Fruit fly (Drosophila melanogaster) whole organism, embryonic: ENCODE data around the gene CG9300.
A peak's percentile ranks its signal among the peaks of the same experiment; 100 is the strongest.

Experiments
- ATbp ChIP-seq: fragments of 200-800 bp; sonication (Bioruptor generic); optimal IDR thresholded peaks from 2 replicates; lab custom pipeline; 2017; ENCODE audit warnings: missing biosample characterization, mild to moderate bottlenecking, missing genetic modification characterization, missing genetic modification reagents
- Antp ChIP-seq: fragments of 200-800 bp; sonication (Bioruptor generic); optimal IDR thresholded peaks from 3 replicates; lab custom pipeline; 2016; ENCODE audit warnings: missing biosample characterization, missing genetic modification characterization
- CG10209 ChIP-seq: fragments of 200-800 bp; sonication (Bioruptor generic); optimal IDR thresholded peaks from 3 replicates; lab custom pipeline; 2017; ENCODE audit warnings: missing biosample characterization, mild to moderate bottlenecking, missing genetic modification characterization, missing genetic modification reagents
- CG10431 ChIP-seq: fragments of 200-800 bp; sonication (Bioruptor generic); optimal IDR thresholded peaks from 3 replicates; lab custom pipeline; 2018; ENCODE audit warnings: missing biosample characterization, mild to moderate bottlenecking, missing genetic modification characterization
- CG10959 ChIP-seq: fragments of 200-800 bp; sonication (Bioruptor generic); IDR thresholded peaks from 2 replicates; pipeline ENCODE4 v1.3.6; 2022; ENCODE audit warnings: missing biosample characterization, missing genetic modification characterization
- CG11456 ChIP-seq: fragments of 200-800 bp; sonication (Bioruptor generic); IDR thresholded peaks from 3 replicates; pipeline ENCODE4 v1.3.6; 2022; ENCODE audit warnings: missing biosample characterization, missing genetic modification characterization
- CG12659 ChIP-seq: fragments of 200-800 bp; sonication (Bioruptor generic); optimal IDR thresholded peaks from 3 replicates; lab custom pipeline; 2017; ENCODE audit warnings: mild to moderate bottlenecking, missing biosample characterization, missing genetic modification reagents, missing genetic modification characterization
- CG12744 ChIP-seq: fragments of 200-800 bp; sonication (Bioruptor generic); optimal IDR thresholded peaks from 2 replicates; lab custom pipeline; 2016; ENCODE audit warnings: missing biosample characterization, missing genetic modification characterization
- CG13624 ChIP-seq: fragments of 200-800 bp; sonication (Bioruptor generic); optimal IDR thresholded peaks from 2 replicates; lab custom pipeline; 2016; ENCODE audit warnings: missing biosample characterization, missing genetic modification characterization
- CG14050 ChIP-seq: fragments of 200-800 bp; sonication (Bioruptor generic); IDR thresholded peaks from 3 replicates; pipeline ENCODE4 v1.3.6; 2022; ENCODE audit warnings: missing biosample characterization, missing genetic modification characterization
- CG15514 ChIP-seq: fragments of 200-800 bp; sonication (Bioruptor generic); optimal IDR thresholded peaks from 3 replicates; lab custom pipeline; 2017; ENCODE audit warnings: missing biosample characterization, missing genetic modification characterization, mild to moderate bottlenecking, moderate library complexity, missing genetic modification reagents
- CG17359 ChIP-seq: fragments of 200-800 bp; sonication (Bioruptor generic); optimal IDR thresholded peaks from 3 replicates; lab custom pipeline; 2018; ENCODE audit warnings: missing biosample characterization, mild to moderate bottlenecking, missing genetic modification characterization, moderate library complexity
- CG17829 ChIP-seq: fragments of 200-800 bp; optimal IDR thresholded peaks from 2 replicates; lab custom pipeline; 2019; ENCODE audit warnings: missing biosample characterization, mild to moderate bottlenecking, missing genetic modification characterization, moderate library complexity
- CG18599 ChIP-seq: fragments of 200-800 bp; sonication (Bioruptor generic); optimal IDR thresholded peaks from 3 replicates; lab custom pipeline; 2017; ENCODE audit warnings: missing biosample characterization, missing genetic modification characterization, mild to moderate bottlenecking, moderate library complexity, missing genetic modification reagents
- CG31388 ChIP-seq: fragments of 200-800 bp; sonication (Bioruptor generic); optimal IDR thresholded peaks from 2 replicates; lab custom pipeline; 2016; ENCODE audit warnings: missing biosample characterization, missing genetic modification characterization
- CG3726 ChIP-seq: fragments of 200-800 bp; sonication (Bioruptor generic); IDR thresholded peaks from 3 replicates; pipeline ENCODE4, ENCODE4 v1.3.6; 2022; ENCODE audit warnings: missing biosample characterization, missing genetic modification characterization
- CG3838 ChIP-seq: fragments of 200-800 bp; sonication (Bioruptor generic); optimal IDR thresholded peaks from 3 replicates; lab custom pipeline; 2016; ENCODE audit warnings: missing biosample characterization, missing genetic modification characterization
- CG5245 ChIP-seq: fragments of 200-800 bp; sonication (Bioruptor generic); optimal IDR thresholded peaks from 3 replicates; lab custom pipeline; 2016; ENCODE audit warnings: missing biosample characterization, missing genetic modification characterization
- CG8924 ChIP-seq: fragments of 200-800 bp; optimal IDR thresholded peaks from 3 replicates; lab custom pipeline; 2019; ENCODE audit warnings: missing biosample characterization, mild to moderate bottlenecking, missing genetic modification characterization, moderate library complexity
- CG9932 ChIP-seq: fragments of 200-800 bp; sonication (Bioruptor generic); IDR thresholded peaks from 2 replicates; pipeline ENCODE4 v1.3.6; 2022; ENCODE audit warnings: missing biosample characterization, missing genetic modification characterization
- CTCF ChIP-seq: fragments of 200-800 bp; sonication (Bioruptor generic); optimal IDR thresholded peaks from 2 replicates; lab custom pipeline; 2017; ENCODE audit warnings: missing biosample characterization, mild to moderate bottlenecking, missing genetic modification characterization, moderate library complexity
- CrebB ChIP-seq: fragments of 200-800 bp; sonication (Bioruptor generic); optimal IDR thresholded peaks from 3 replicates; lab custom pipeline; 2018; ENCODE audit warnings: missing biosample characterization, mild to moderate bottlenecking, missing genetic modification characterization
- Deaf1 ChIP-seq: fragments of 200-800 bp; optimal IDR thresholded peaks from 3 replicates; lab custom pipeline; 2019; ENCODE audit warnings: missing biosample characterization, mild to moderate bottlenecking, missing genetic modification characterization, moderate library complexity
- Dref ChIP-seq: fragments of 200-800 bp; sonication (Bioruptor generic); IDR thresholded peaks from 2 replicates; pipeline ENCODE4 v1.3.6; 2022; ENCODE audit warnings: missing biosample characterization, missing genetic modification characterization
- HmgD ChIP-seq: fragments of 200-800 bp; sonication (Bioruptor generic); optimal IDR thresholded peaks from 3 replicates; lab custom pipeline; 2016; ENCODE audit warnings: missing biosample characterization, missing genetic modification characterization
- Max ChIP-seq: fragments of 200-800 bp; sonication (Bioruptor generic); optimal IDR thresholded peaks from 2 replicates; lab custom pipeline; 2016; ENCODE audit warnings: missing biosample characterization, mild to moderate bottlenecking, missing genetic modification characterization
- Mes4 ChIP-seq: fragments of 200-800 bp; sonication (Bioruptor generic); optimal IDR thresholded peaks from 2 replicates; lab custom pipeline; 2016; ENCODE audit warnings: missing biosample characterization, missing genetic modification characterization
- Nf-YA ChIP-seq: fragments of 200-800 bp; sonication (Bioruptor generic); IDR thresholded peaks from 2 replicates; pipeline ENCODE4 v1.3.6; 2022; ENCODE audit warnings: missing biosample characterization, missing genetic modification characterization
- Oli ChIP-seq: fragments of 200-800 bp; sonication (Bioruptor generic); optimal IDR thresholded peaks from 2 replicates; lab custom pipeline; 2018; ENCODE audit warnings: missing biosample characterization, mild to moderate bottlenecking, missing genetic modification characterization, moderate library complexity
- Ravus ChIP-seq: fragments of 200-800 bp; sonication (Bioruptor generic); IDR thresholded peaks from 2 replicates; pipeline ENCODE4 v1.3.6; 2022; ENCODE audit warnings: missing biosample characterization, missing genetic modification characterization
- TFAM ChIP-seq: fragments of 200-800 bp; sonication (Bioruptor generic); optimal IDR thresholded peaks from 2 replicates; lab custom pipeline; 2017; ENCODE audit warnings: missing biosample characterization, missing genetic modification characterization, inconsistent platforms
- Taf1 ChIP-seq: fragments of 200-800 bp; sonication (Bioruptor generic); IDR thresholded peaks from 2 replicates; pipeline ENCODE4 v1.3.6; 2022; ENCODE audit warnings: missing biosample characterization, missing genetic modification characterization
- YL-1 ChIP-seq: fragments of 200-800 bp; sonication (Bioruptor generic); optimal IDR thresholded peaks from 3 replicates; lab custom pipeline; 2017; ENCODE audit warnings: missing biosample characterization, mild to moderate bottlenecking, missing genetic modification characterization
- ab ChIP-seq: fragments of 200-800 bp; sonication (Bioruptor generic); optimal IDR thresholded peaks from 2 replicates; lab custom pipeline; 2016; ENCODE audit warnings: missing biosample characterization, missing genetic modification characterization
- az2 ChIP-seq: fragments of 200-800 bp; sonication (Bioruptor generic); optimal IDR thresholded peaks from 3 replicates; lab custom pipeline; 2016; ENCODE audit warnings: missing biosample characterization, missing genetic modification characterization
- bbx ChIP-seq: fragments of 200-800 bp; sonication (Bioruptor generic); IDR thresholded peaks from 2 replicates; pipeline ENCODE4 v1.3.6; 2022; ENCODE audit warnings: missing biosample characterization, missing genetic modification characterization; ENCODE audit not compliant: partially characterized antibody
- bcd ChIP-seq: fragments of 200-800 bp; sonication (Bioruptor generic); optimal IDR thresholded peaks from 2 replicates; lab custom pipeline; 2017; ENCODE audit warnings: missing biosample characterization, mild to moderate bottlenecking, missing genetic modification characterization
- bowl ChIP-seq: fragments of 200-800 bp; sonication (Bioruptor generic); IDR thresholded peaks from 2 replicates; pipeline ENCODE4 v1.3.6; 2022; ENCODE audit warnings: missing biosample characterization, missing genetic modification characterization
- br ChIP-seq: fragments of >200 bp; optimal IDR thresholded peaks from 2 replicates; lab custom pipeline; 2017
- da ChIP-seq: fragments of 200-800 bp; sonication (Bioruptor generic); optimal IDR thresholded peaks from 2 replicates; lab custom pipeline; 2016; ENCODE audit warnings: missing biosample characterization, missing genetic modification characterization
- ftz-f1 ChIP-seq: fragments of 200-800 bp; sonication (Bioruptor generic); optimal IDR thresholded peaks from 2 replicates; lab custom pipeline; 2016; ENCODE audit warnings: missing biosample characterization, missing genetic modification characterization
- gce ChIP-seq: fragments of 200-800 bp; sonication (Bioruptor generic); IDR thresholded peaks from 3 replicates; pipeline ENCODE4 v1.3.6; 2022; ENCODE audit warnings: missing biosample characterization, missing genetic modification characterization
- grn ChIP-seq: fragments of 200-800 bp; sonication (Bioruptor generic); optimal IDR thresholded peaks from 3 replicates; lab custom pipeline; 2017; ENCODE audit warnings: missing biosample characterization, missing genetic modification characterization
- kah ChIP-seq: fragments of 200-800 bp; sonication (Bioruptor generic); optimal IDR thresholded peaks from 2 replicates; lab custom pipeline; 2018; ENCODE audit warnings: missing biosample characterization, mild to moderate bottlenecking, missing genetic modification characterization
- ken ChIP-seq: fragments of 200-800 bp; sonication (Bioruptor generic); IDR thresholded peaks from 3 replicates; pipeline ENCODE4 v1.3.6; 2022; ENCODE audit warnings: missing biosample characterization, missing genetic modification characterization
- lola ChIP-seq, 3 experiments: fragments of >200 bp in 2 of 3; fragments of 200-800 bp in 1 of 3; sonication (Bioruptor generic) in 1 of 3; optimal IDR thresholded peaks; 2 replicates each; lab custom pipeline; 2017 to 2019; ENCODE audit warnings: missing biosample characterization in 3 of 3, missing genetic modification characterization in 3 of 3, mild to moderate bottlenecking in 1 of 3, moderate library complexity in 1 of 3
- maf-S ChIP-seq: fragments of 200-800 bp; sonication (Bioruptor generic); optimal IDR thresholded peaks from 2 replicates; lab custom pipeline; 2016; ENCODE audit warnings: missing biosample characterization, missing genetic modification characterization
- pita ChIP-seq: fragments of 200-800 bp; sonication (Bioruptor generic); optimal IDR thresholded peaks from 2 replicates; lab custom pipeline; 2017; ENCODE audit warnings: missing biosample characterization, mild to moderate bottlenecking, missing genetic modification characterization
- pnt ChIP-seq: fragments of 200-800 bp; sonication (Bioruptor generic); optimal IDR thresholded peaks from 3 replicates; lab custom pipeline; 2016; ENCODE audit warnings: missing biosample characterization, missing genetic modification characterization
- unc-4 ChIP-seq: fragments of 200-800 bp; sonication (Bioruptor generic); IDR thresholded peaks from 2 replicates; pipeline ENCODE4 v1.3.6; 2022; ENCODE audit warnings: missing biosample characterization, missing genetic modification characterization; ENCODE audit not compliant: partially characterized antibody
- zf30C ChIP-seq: fragments of 200-800 bp; sonication (Bioruptor generic); optimal IDR thresholded peaks from 3 replicates; lab custom pipeline; 2018; ENCODE audit warnings: missing biosample characterization, mild to moderate bottlenecking, missing genetic modification characterization
- zfh1 ChIP-seq: fragments of 200-800 bp; sonication (Bioruptor generic); IDR thresholded peaks from 3 replicates; pipeline ENCODE4 v1.3.6; 2022; ENCODE audit warnings: missing biosample characterization, missing genetic modification characterization

Gene CG9300

DNA sequence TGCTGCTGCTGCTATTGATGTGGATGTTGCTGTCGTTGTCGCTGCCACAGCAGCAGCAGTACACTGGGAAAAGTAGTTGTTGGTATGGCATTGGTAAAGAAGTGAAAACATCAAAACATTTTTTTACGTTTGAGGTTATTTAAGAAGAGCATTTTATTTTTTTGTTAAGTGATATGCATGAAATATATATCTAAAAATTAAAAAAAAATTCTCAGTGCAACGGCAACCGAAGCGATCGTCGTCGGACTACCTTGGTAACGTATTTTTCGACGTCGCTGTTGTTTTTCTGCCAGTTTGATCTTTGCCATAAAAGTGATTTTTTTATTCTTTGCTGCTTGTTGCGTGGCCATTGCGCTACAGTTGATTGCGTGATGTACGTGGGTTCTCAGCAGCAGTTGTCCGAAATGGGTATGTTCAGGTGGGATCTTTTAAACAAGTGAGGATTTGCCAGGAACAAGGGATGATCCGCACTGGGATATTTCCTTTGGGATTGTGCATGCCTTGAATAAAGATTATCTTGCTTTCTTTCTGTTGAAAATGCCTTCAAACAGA is 8.6 kb downstream of the CG9300 start (continued):
- TF ChIP-seq ab (GFP tag; lab: Kevin White, UChicago), result peak; percentile 75
- peak; percentile 69 for TF ChIP-seq Ravus (GFP tag; lab: Robert Waterston, UW)
- peak; percentile 89 for TF ChIP-seq gce
- peak; percentile 91 for TF ChIP-seq CrebB
- TF ChIP-seq ATbp (GFP tag; lab: Kevin White, UChicago), result peak; percentile 93
- TF ChIP-seq CTCF (GFP tag; lab: Kevin White, UChicago), result peak; percentile 47
- peak; percentile 91 for TF ChIP-seq maf-S (GFP tag; lab: Kevin White, UChicago)
- peak; percentile 87 for TF ChIP-seq CG11456 (GFP tag; lab: Robert Waterston, UW)
- peak; percentile 92 for TF ChIP-seq CG10431 (GFP tag; lab: Kevin White, UChicago)
- TF ChIP-seq bcd, result peak; percentile 94
- peak; percentile 86 for TF ChIP-seq CG15514 (GFP tag; lab: Kevin White, UChicago)
- TF ChIP-seq bbx, result no peak
- peak; percentile 94 for TF ChIP-seq CG5245
- peak; percentile 91 for TF ChIP-seq CG3838 (GFP tag; lab: Kevin White, UChicago)
- TF ChIP-seq Antp, result peak; percentile 88
- peak; percentile 93 for TF ChIP-seq kah (GFP tag; lab: Kevin White, UChicago)
- peak; percentile 91 for TF ChIP-seq YL-1
- peak; percentile 96 for TF ChIP-seq CG9932 (GFP tag; lab: Robert Waterston, UW)
- peak; percentile 94 for TF ChIP-seq CG18599 (GFP tag; lab: Kevin White, UChicago)
- TF ChIP-seq CG12744 (GFP tag; lab: Kevin White, UChicago), result peak; percentile 90
- no peak for TF ChIP-seq pita (GFP tag; lab: Kevin White, UChicago)
- peak; percentile 68 for TF ChIP-seq grn (GFP tag; lab: Kevin White, UChicago)
- TF ChIP-seq da, result peak; percentile 67
- TF ChIP-seq Dref (GFP tag; lab: Robert Waterston, UW), result no peak
- peak; percentile 96 for TF ChIP-seq CG12659 (GFP tag; lab: Kevin White, UChicago)
- TF ChIP-seq Taf1 (GFP tag; lab: Robert Waterston, UW), result peak; percentile 77
- TF ChIP-seq CG17829 (tag; lab: Kevin White, UChicago), result peak; percentile 98
- peak; percentile 95 for TF ChIP-seq CG10959 (GFP tag; lab: Robert Waterston, UW)
- TF ChIP-seq ftz-f1 (GFP tag; lab: Kevin White, UChicago), result peak; percentile 62
- TF ChIP-seq pnt (GFP tag; lab: Kevin White, UChicago), result peak; percentile 93
- peak in 1 of 3 experiments; percentile 97 for TF ChIP-seq lola (GFP tag; optimal IDR thresholded peaks at IDR 0.05; lab: Kevin White, UChicago)
- peak; percentile 95 for TF ChIP-seq CG10209 (GFP tag; lab: Kevin White, UChicago)
- no peak for TF ChIP-seq br (lab: Kevin White, UChicago)
- TF ChIP-seq az2 (GFP tag; lab: Kevin White, UChicago), result peak; percentile 96
- TF ChIP-seq CG14050 (GFP tag; lab: Robert Waterston, UW), result peak; percentile 92
- TF ChIP-seq Max (GFP tag; lab: Kevin White, UChicago), result peak; percentile 93
- peak; percentile 98 for TF ChIP-seq zfh1 (GFP tag; lab: Robert Waterston, UW)
- TF ChIP-seq CG31388, result peak; percentile 90
- peak; percentile 86 for TF ChIP-seq Nf-YA
- peak; percentile 98 for TF ChIP-seq zf30C (GFP tag; lab: Kevin White, UChicago)
- peak; percentile 96 for TF ChIP-seq CG17359 (tag; lab: Kevin White, UChicago)
- TF ChIP-seq Mes4 (GFP tag; lab: Kevin White, UChicago), result peak; percentile 87
- TF ChIP-seq CG3726, result peak; percentile 92
- peak; percentile 85 for TF ChIP-seq bowl (GFP tag; lab: Robert Waterston, UW)
- peak; percentile 74 for TF ChIP-seq Deaf1 (tag; lab: Kevin White, UChicago)
- TF ChIP-seq Oli (tag; lab: Kevin White, UChicago), result peak; percentile 95
- peak; percentile 93 for TF ChIP-seq ken (GFP tag; lab: Robert Waterston, UW)
- peak; percentile 70 for TF ChIP-seq TFAM (GFP tag; lab: Kevin White, UChicago)
- peak; percentile 33 for TF ChIP-seq HmgD (GFP tag; lab: Kevin White, UChicago)
- no peak for TF ChIP-seq unc-4
- TF ChIP-seq CG13624 (GFP tag; lab: Kevin White, UChicago), result peak; percentile 93
- peak; percentile 97 for TF ChIP-seq CG8924
